Worm (Caenorhabditis elegans): ENCODE measurements around the gene T24C12.1.

ce11 chrX:2190740-2191139 lies 8.5 kb upstream of the T24C12.1 start:
- TF ChIP-seq nhr-179 (tag; optimal IDR thresholded peaks at IDR 0.05) = no peak
- TF ChIP-seq akir-1 (GFP tag; optimal IDR thresholded peaks at IDR 0.05) = no peak
- no peak for TF ChIP-seq egl-44 (GFP tag; IDR thresholded peaks at IDR 0.05)
- no peak for TF ChIP-seq aptf-3 (GFP tag; IDR thresholded peaks at IDR 0.05)
- no peak for TF ChIP-seq Y56A3A.18 (GFP tag; IDR thresholded peaks at IDR 0.05)
- TF ChIP-seq nhr-27 (tag; optimal IDR thresholded peaks at IDR 0.05) = no peak

Measured in whole organism, young adult.